Worm (Caenorhabditis elegans) whole organism, mixed stage, embryonic: ENCODE data around the gene F52B11.2.

Source experiments
- bed-3 ChIP-seq: fragments of 200-800 bp; sonication (Bioruptor generic); optimal IDR thresholded peaks from 3 replicates; lab custom pipeline; 2018; ENCODE audit warnings: mild to moderate bottlenecking, missing genetic modification characterization, moderate library complexity, missing compliant biosample characterization
- blmp-1 ChIP-seq: fragments of 150-350 bp; optimal IDR thresholded peaks from 2 replicates; lab custom pipeline; 2014; ENCODE audit warnings: missing biosample characterization, missing genetic modification characterization
- ces-1 ChIP-seq: fragments of 150-350 bp; optimal IDR thresholded peaks from 2 replicates; lab custom pipeline; 2014; ENCODE audit warnings: missing biosample characterization, missing genetic modification reagents, missing genetic modification characterization
- ham-2 ChIP-seq: fragments of 200-800 bp; sonication (Bioruptor generic); optimal IDR thresholded peaks from 2 replicates; lab custom pipeline; 2018; ENCODE audit warnings: mild to moderate bottlenecking, missing genetic modification characterization, missing compliant biosample characterization
- nhr-237 ChIP-seq: fragments of 150-350 bp; optimal IDR thresholded peaks from 2 replicates; lab custom pipeline; 2014; ENCODE audit warnings: missing biosample characterization, missing genetic modification characterization
- nhr-76 ChIP-seq: sonication (generic microtip); optimal IDR thresholded peaks from 2 replicates; lab custom pipeline; 2017; ENCODE audit warnings: missing biosample characterization, missing genetic modification characterization
- tbx-8 ChIP-seq: fragments of 200-800 bp; sonication (Bioruptor generic); optimal IDR thresholded peaks from 2 replicates; lab custom pipeline; 2018; ENCODE audit warnings: mild to moderate bottlenecking, missing genetic modification characterization, moderate library complexity, missing compliant biosample characterization
- unc-39 ChIP-seq: fragments of 150-350 bp; optimal IDR thresholded peaks from 2 replicates; lab custom pipeline; 2014; ENCODE audit warnings: missing biosample characterization, missing genetic modification characterization
- zip-8 ChIP-seq: fragments of 150-350 bp; optimal IDR thresholded peaks from 2 replicates; lab custom pipeline; 2014; ENCODE audit warnings: missing biosample characterization, missing genetic modification characterization

- no peak for TF ChIP-seq bed-3 (GFP tag; lab: Kevin White, UChicago)
- no peak for TF ChIP-seq unc-39 (tag; lab: Kevin White, UChicago)
- no peak for TF ChIP-seq ces-1 (GFP tag; lab: Kevin White, UChicago)
- TF ChIP-seq nhr-76, result no peak
- TF ChIP-seq zip-8 (tag; lab: Kevin White, UChicago), result no peak
- TF ChIP-seq ham-2 (GFP tag; lab: Kevin White, UChicago), result no peak
- TF ChIP-seq tbx-8 (GFP tag; lab: Kevin White, UChicago), result no peak
- TF ChIP-seq blmp-1 (tag; lab: Kevin White, UChicago), result no peak
- TF ChIP-seq nhr-237 (tag; lab: Kevin White, UChicago), result no peak
Measured at ce11 chrIV:14083505-14083904, at the start of gene F52B11.2.
